Worm (Caenorhabditis elegans): ENCODE results near the gene mct-6.

ce11 chrX:16814913-16815312, 44.6 kb upstream of the mct-6 start:
- TF ChIP-seq W03F9.2 (tag; optimal IDR thresholded peaks at IDR 0.05) (no peak), him-1 (tag; optimal IDR thresholded peaks at IDR 0.05) (no peak), dao-5 (tag; optimal IDR thresholded peaks at IDR 0.05) (no peak)

All from whole organism, L4/young adult.